Fruit fly (Drosophila melanogaster) whole organism, embryonic: ENCODE results near the gene CG16717.

Experiments
- BEAF-32 ChIP-seq: fragments of 200-800 bp; sonication (Bioruptor generic); optimal IDR thresholded peaks from 3 replicates; lab custom pipeline; 2017; ENCODE audit warnings: missing biosample characterization, missing genetic modification characterization, mild to moderate bottlenecking, moderate library complexity, missing genetic modification reagents
- Blimp-1 ChIP-seq: fragments of 200-800 bp; sonication (Bioruptor generic); optimal IDR thresholded peaks from 3 replicates; lab custom pipeline; 2018; ENCODE audit warnings: missing biosample characterization, missing genetic modification characterization, mild to moderate bottlenecking, moderate library complexity, missing genetic modification reagents
- CG10209 ChIP-seq: fragments of 200-800 bp; sonication (Bioruptor generic); optimal IDR thresholded peaks from 3 replicates; lab custom pipeline; 2017; ENCODE audit warnings: missing biosample characterization, mild to moderate bottlenecking, missing genetic modification characterization, missing genetic modification reagents
- CG1024 ChIP-seq: fragments of 200-800 bp; sonication (Bioruptor generic); IDR thresholded peaks from 2 replicates; pipeline ENCODE4 v1.3.6; 2022; ENCODE audit warnings: missing biosample characterization, missing genetic modification characterization
- CG10321 ChIP-seq: fragments of 200-800 bp; sonication (Bioruptor generic); IDR thresholded peaks from 2 replicates; pipeline ENCODE4 v1.3.6; 2022; ENCODE audit warnings: missing biosample characterization, missing genetic modification characterization
- CG10366 ChIP-seq: fragments of 200-800 bp; sonication (Bioruptor generic); IDR thresholded peaks from 2 replicates; pipeline ENCODE4 v1.3.6; 2022; ENCODE audit warnings: missing biosample characterization, missing genetic modification characterization
- CG11398 ChIP-seq: fragments of 200-800 bp; sonication (Bioruptor generic); optimal IDR thresholded peaks from 2 replicates; lab custom pipeline; 2016; ENCODE audit warnings: missing biosample characterization, missing genetic modification characterization
- CG14710 ChIP-seq: fragments of 200-800 bp; sonication (Bioruptor generic); optimal IDR thresholded peaks from 3 replicates; lab custom pipeline; 2019; ENCODE audit warnings: missing biosample characterization, mild to moderate bottlenecking, missing genetic modification characterization, moderate library complexity
- CG14860 ChIP-seq: fragments of 200-800 bp; sonication (Bioruptor generic); IDR thresholded peaks from 3 replicates; pipeline ENCODE4 v1.3.6; 2022; ENCODE audit warnings: missing biosample characterization, missing genetic modification characterization; ENCODE audit not compliant: partially characterized antibody
- CG17385 ChIP-seq: fragments of 200-800 bp; sonication (Bioruptor generic); optimal IDR thresholded peaks from 3 replicates; lab custom pipeline; 2018; ENCODE audit warnings: missing biosample characterization, mild to moderate bottlenecking, missing genetic modification characterization
- CG1832 ChIP-seq: fragments of 200-800 bp; sonication (Bioruptor generic); optimal IDR thresholded peaks from 2 replicates; lab custom pipeline; 2017; ENCODE audit warnings: missing biosample characterization, mild to moderate bottlenecking, missing genetic modification characterization, inconsistent platforms
- CG18476 ChIP-seq: fragments of 200-800 bp; sonication (Bioruptor generic); optimal IDR thresholded peaks from 2 replicates; lab custom pipeline; 2016; ENCODE audit warnings: missing biosample characterization, mild to moderate bottlenecking, missing genetic modification characterization
- CG2129 ChIP-seq: fragments of 200-800 bp; sonication (Bioruptor generic); IDR thresholded peaks from 2 replicates; pipeline ENCODE4 v1.3.6; 2022; ENCODE audit warnings: missing biosample characterization, missing genetic modification characterization; ENCODE audit not compliant: partially characterized antibody
- CG30403 ChIP-seq: fragments of 200-800 bp; sonication (Bioruptor generic); optimal IDR thresholded peaks from 3 replicates; lab custom pipeline; 2016; ENCODE audit warnings: missing biosample characterization, missing genetic modification characterization
- CG3847 ChIP-seq: fragments of 200-800 bp; sonication (Bioruptor generic); IDR thresholded peaks from 2 replicates; pipeline ENCODE4 v1.3.6; 2022; ENCODE audit warnings: missing biosample characterization, missing genetic modification characterization
- CG42726 ChIP-seq: fragments of 200-800 bp; sonication (Bioruptor generic); IDR thresholded peaks from 2 replicates; pipeline ENCODE4 v1.3.6; 2022; ENCODE audit warnings: missing biosample characterization, missing genetic modification characterization; ENCODE audit not compliant: partially characterized antibody
- CG4282 ChIP-seq: fragments of 200-800 bp; sonication (Bioruptor generic); optimal IDR thresholded peaks from 2 replicates; lab custom pipeline; 2016; ENCODE audit warnings: missing biosample characterization, missing genetic modification characterization
- CG4328 ChIP-seq: fragments of 200-800 bp; sonication (Bioruptor generic); optimal IDR thresholded peaks from 3 replicates; lab custom pipeline; 2017; ENCODE audit warnings: missing biosample characterization, missing genetic modification reagents, missing genetic modification characterization
- CG6854 ChIP-seq: fragments of 200-800 bp; sonication (Bioruptor generic); optimal IDR thresholded peaks from 3 replicates; lab custom pipeline; 2017; ENCODE audit warnings: missing biosample characterization, mild to moderate bottlenecking, missing genetic modification characterization
- CG8281 ChIP-seq: fragments of 200-800 bp; sonication (Bioruptor generic); optimal IDR thresholded peaks from 2 replicates; lab custom pipeline; 2018; ENCODE audit warnings: missing biosample characterization, mild to moderate bottlenecking, missing genetic modification characterization, moderate library complexity
- Dad ChIP-seq: fragments of 200-800 bp; sonication (Bioruptor generic); optimal IDR thresholded peaks from 3 replicates; lab custom pipeline; 2016; ENCODE audit warnings: missing biosample characterization, missing genetic modification characterization
- Dek ChIP-seq: fragments of 200-800 bp; sonication (Bioruptor generic); optimal IDR thresholded peaks from 3 replicates; lab custom pipeline; 2019; ENCODE audit warnings: missing biosample characterization, mild to moderate bottlenecking, missing genetic modification characterization, moderate library complexity
- Dll ChIP-seq: fragments of 200-800 bp; sonication (Bioruptor generic); IDR thresholded peaks from 4 replicates; pipeline ENCODE4 v1.3.6; 2022; ENCODE audit warnings: missing biosample characterization, missing genetic modification characterization; ENCODE audit not compliant: partially characterized antibody
- Dref ChIP-seq: fragments of 200-800 bp; sonication (Bioruptor generic); IDR thresholded peaks from 2 replicates; pipeline ENCODE4 v1.3.6; 2022; ENCODE audit warnings: missing biosample characterization, missing genetic modification characterization
- E2f1 ChIP-seq: fragments of 200-800 bp; sonication (Bioruptor generic); IDR thresholded peaks from 2 replicates; pipeline ENCODE4 v1.3.6; 2022; ENCODE audit warnings: missing biosample characterization, missing genetic modification characterization
- Ets97D ChIP-seq: fragments of 200-800 bp; sonication (Bioruptor generic); optimal IDR thresholded peaks from 3 replicates; lab custom pipeline; 2016; ENCODE audit warnings: missing biosample characterization, missing genetic modification characterization
- Fer3 ChIP-seq: fragments of 200-800 bp; sonication (Bioruptor generic); optimal IDR thresholded peaks from 2 replicates; lab custom pipeline; 2018; ENCODE audit warnings: missing biosample characterization, mild to moderate bottlenecking, missing genetic modification characterization, moderate library complexity
- HLH3B ChIP-seq: fragments of 200-800 bp; sonication (Bioruptor generic); IDR thresholded peaks from 2 replicates; pipeline ENCODE4 v1.3.6; 2022; ENCODE audit warnings: missing biosample characterization, missing genetic modification characterization
- Hmx ChIP-seq: fragments of 200-800 bp; sonication (Bioruptor generic); optimal IDR thresholded peaks from 2 replicates; lab custom pipeline; 2016; ENCODE audit warnings: missing biosample characterization, missing genetic modification characterization
- Nf-YA ChIP-seq: fragments of 200-800 bp; sonication (Bioruptor generic); IDR thresholded peaks from 2 replicates; pipeline ENCODE4 v1.3.6; 2022; ENCODE audit warnings: missing biosample characterization, missing genetic modification characterization
- bsh ChIP-seq, 2 experiments: fragments of 200-800 bp; sonication (Bioruptor generic); optimal IDR thresholded peaks; 2 replicates each; lab custom pipeline; 2017 to 2018; ENCODE audit warnings: mild to moderate bottlenecking in 2 of 2, missing biosample characterization in 2 of 2, missing genetic modification characterization in 2 of 2, moderate library complexity in 1 of 2
- btn ChIP-seq: fragments of 200-800 bp; sonication (Bioruptor generic); optimal IDR thresholded peaks from 2 replicates; lab custom pipeline; 2016; ENCODE audit warnings: missing biosample characterization, missing genetic modification characterization
- cad ChIP-seq: fragments of >200 bp; optimal IDR thresholded peaks from 2 replicates; lab custom pipeline; 2017; ENCODE audit warnings: missing biosample characterization, missing genetic modification characterization
- dan ChIP-seq: fragments of 200-800 bp; sonication (Bioruptor generic); IDR thresholded peaks from 2 replicates; pipeline ENCODE4 v1.3.6; 2022; ENCODE audit warnings: missing biosample characterization, missing genetic modification characterization
- dm ChIP-seq: fragments of 200-800 bp; sonication (Bioruptor generic); optimal IDR thresholded peaks from 3 replicates; lab custom pipeline; 2016; ENCODE audit warnings: missing biosample characterization, missing genetic modification characterization
- dpn ChIP-seq, 2 experiments: fragments of 200-800 bp; sonication (Bioruptor generic); optimal IDR thresholded peaks; 3 replicates each; lab custom pipeline; 2016; ENCODE audit warnings: missing biosample characterization in 2 of 2, missing genetic modification characterization in 2 of 2
- eve ChIP-seq, 2 experiments: fragments of >200 bp; optimal IDR thresholded peaks; 2 replicates each; lab custom pipeline; 2017; ENCODE audit warnings: missing biosample characterization in 2 of 2, missing genetic modification characterization in 2 of 2
- grn ChIP-seq: fragments of 200-800 bp; sonication (Bioruptor generic); optimal IDR thresholded peaks from 3 replicates; lab custom pipeline; 2017; ENCODE audit warnings: missing biosample characterization, missing genetic modification characterization
- insv ChIP-seq, 2 experiments: fragments of 200-800 bp; sonication (Bioruptor generic); optimal IDR thresholded peaks; 3 replicates each; lab custom pipeline; 2016 to 2018; ENCODE audit warnings: missing biosample characterization in 2 of 2, missing genetic modification characterization in 2 of 2
- jigr1 ChIP-seq: fragments of 200-800 bp; sonication (Bioruptor generic); IDR thresholded peaks from 3 replicates; pipeline ENCODE4 v1.3.6; 2022; ENCODE audit warnings: missing biosample characterization, missing genetic modification characterization
- kni ChIP-seq: fragments of 200-800 bp; sonication (Bioruptor generic); optimal IDR thresholded peaks from 3 replicates; lab custom pipeline; 2017; ENCODE audit warnings: mild to moderate bottlenecking, missing biosample characterization, missing genetic modification reagents, missing genetic modification characterization
- run ChIP-seq: fragments of 200-800 bp; sonication (Bioruptor generic); optimal IDR thresholded peaks from 3 replicates; lab custom pipeline; 2018; ENCODE audit warnings: missing biosample characterization, mild to moderate bottlenecking, missing genetic modification characterization
- sd ChIP-seq: fragments of 200-800 bp; sonication (Bioruptor generic); optimal IDR thresholded peaks from 3 replicates; lab custom pipeline; 2018; ENCODE audit warnings: missing biosample characterization, mild to moderate bottlenecking, missing genetic modification characterization, moderate library complexity
- sisA ChIP-seq: fragments of 200-800 bp; sonication (Bioruptor generic); IDR thresholded peaks from 2 replicates; pipeline ENCODE4 v1.3.6; 2022; ENCODE audit warnings: missing biosample characterization, missing genetic modification characterization
- slp2 ChIP-seq: fragments of 200-800 bp; sonication (Bioruptor generic); optimal IDR thresholded peaks from 2 replicates; lab custom pipeline; 2016; ENCODE audit warnings: missing biosample characterization, missing genetic modification characterization
- tgo ChIP-seq: fragments of 200-800 bp; sonication (Bioruptor generic); IDR thresholded peaks from 3 replicates; pipeline ENCODE4 v1.3.6; 2022; ENCODE audit warnings: missing biosample characterization, missing genetic modification characterization
- twi ChIP-seq: fragments of 200-800 bp; optimal IDR thresholded peaks from 2 replicates; lab custom pipeline; 2019; ENCODE audit warnings: missing biosample characterization, mild to moderate bottlenecking, missing genetic modification characterization, moderate library complexity
- unc-4 ChIP-seq: fragments of 200-800 bp; sonication (Bioruptor generic); IDR thresholded peaks from 2 replicates; pipeline ENCODE4 v1.3.6; 2022; ENCODE audit warnings: missing biosample characterization, missing genetic modification characterization; ENCODE audit not compliant: partially characterized antibody
- usp ChIP-seq: fragments of >200 bp; optimal IDR thresholded peaks from 2 replicates; lab custom pipeline; 2017; ENCODE audit warnings: missing biosample characterization, missing genetic modification characterization
- zfh2 ChIP-seq: fragments of 200-800 bp; sonication (Bioruptor generic); optimal IDR thresholded peaks from 2 replicates; lab custom pipeline; 2016; ENCODE audit warnings: missing biosample characterization, missing genetic modification characterization

The CG16717 gene

dm6 chr3L:9718929-9719328 lies 39.9 kb downstream of the CG16717 start, which contains the start of the genes CG18178 and CG14174 (continued):
- TF ChIP-seq CG14710: peak; percentile 86
- TF ChIP-seq Dref (GFP tag; lab: Robert Waterston, UW): no peak; the same call in 1 of the 2 replicates
- TF ChIP-seq Nf-YA (GFP tag; lab: Robert Waterston, UW): 0 out of 2 replicates have a peak, but pooled peaks have one; percentile 18
- no peak for TF ChIP-seq eve (GFP tag; optimal IDR thresholded peaks at IDR 0.05; lab: Kevin White, UChicago)
- TF ChIP-seq CG3847 (GFP tag; lab: Robert Waterston, UW): peak; percentile 78
- TF ChIP-seq Dll (GFP tag; lab: Robert Waterston, UW): peak; percentile 66
- no peak for TF ChIP-seq dan (GFP tag; lab: Robert Waterston, UW)
- TF ChIP-seq twi (tag; lab: Kevin White, UChicago): peak; percentile 76
- TF ChIP-seq CG1832 (GFP tag; lab: Kevin White, UChicago): no peak
- TF ChIP-seq tgo: peak; percentile 64
- peak; percentile 38 for TF ChIP-seq CG18476 (GFP tag; lab: Kevin White, UChicago)
- peak; percentile 61 for TF ChIP-seq BEAF-32 (GFP tag; lab: Kevin White, UChicago)
- TF ChIP-seq E2f1 (GFP tag; lab: Robert Waterston, UW): peak; percentile 59; the same call in 1 of the 2 replicates
- no peak for TF ChIP-seq Dad (GFP tag; lab: Kevin White, UChicago)
- no peak for TF ChIP-seq btn (GFP tag; lab: Kevin White, UChicago)
- peak; percentile 58 for TF ChIP-seq sisA (GFP tag; lab: Robert Waterston, UW)
- peak; percentile 35 for TF ChIP-seq CG4328
- no peak for TF ChIP-seq cad
- TF ChIP-seq CG6854 (GFP tag; lab: Kevin White, UChicago): no peak
- no peak for TF ChIP-seq run
- peak; percentile 66 for TF ChIP-seq CG17385 (GFP tag; lab: Kevin White, UChicago)
- TF ChIP-seq CG8281 (tag; lab: Kevin White, UChicago): peak; percentile 38
- TF ChIP-seq Fer3: peak; percentile 68
- TF ChIP-seq bsh (GFP tag; optimal IDR thresholded peaks at IDR 0.05; lab: Kevin White, UChicago): peak in 1 of 2 experiments; percentile 72
- peak; percentile 62 for TF ChIP-seq Blimp-1 (GFP tag; lab: Kevin White, UChicago)
- peak; percentile 68 for TF ChIP-seq HLH3B (GFP tag; lab: Robert Waterston, UW)
- TF ChIP-seq CG10209 (GFP tag; lab: Kevin White, UChicago): peak; percentile 71
- TF ChIP-seq Hmx: no peak
- TF ChIP-seq CG1024 (GFP tag; lab: Robert Waterston, UW): no peak
- TF ChIP-seq Ets97D: peak; percentile 11
- TF ChIP-seq dm (GFP tag; lab: Kevin White, UChicago): peak; percentile 84
- TF ChIP-seq CG2129 (GFP tag; lab: Robert Waterston, UW): 0 out of 2 replicates have a peak, but pooled peaks have one; percentile 22
- no peak for TF ChIP-seq CG11398 (GFP tag; lab: Kevin White, UChicago)
- TF ChIP-seq slp2: no peak
- no peak for TF ChIP-seq CG42726 (GFP tag; lab: Robert Waterston, UW)
- peak; percentile 56 for TF ChIP-seq CG10366 (GFP tag; lab: Robert Waterston, UW)
- no peak for TF ChIP-seq kni (GFP tag; lab: Kevin White, UChicago)
- peak; percentile 60 for TF ChIP-seq CG30403 (GFP tag; lab: Kevin White, UChicago)
- TF ChIP-seq grn (GFP tag; lab: Kevin White, UChicago): no peak
- peak in 1 of 2 experiments; percentile 28 for TF ChIP-seq insv (GFP tag; optimal IDR thresholded peaks at IDR 0.05; lab: Kevin White, UChicago)
- TF ChIP-seq unc-4 (GFP tag; lab: Robert Waterston, UW): peak; percentile 33; the same call in 1 of the 2 replicates
- no peak for TF ChIP-seq zfh2 (GFP tag; lab: Kevin White, UChicago)
- no peak for TF ChIP-seq sd (tag; lab: Kevin White, UChicago)
- TF ChIP-seq CG10321 (GFP tag; lab: Robert Waterston, UW): no peak
- no peak for TF ChIP-seq CG14860 (GFP tag; lab: Robert Waterston, UW)
- TF ChIP-seq Dek: peak; percentile 47
- TF ChIP-seq dpn (GFP tag; optimal IDR thresholded peaks at IDR 0.05; lab: Kevin White, UChicago): peak in 1 of 2 experiments; percentile 76
- TF ChIP-seq usp: no peak
- no peak for TF ChIP-seq CG4282 (GFP tag; lab: Kevin White, UChicago)
- no peak for TF ChIP-seq jigr1 (GFP tag; lab: Robert Waterston, UW)
